Fruit fly (Drosophila melanogaster) whole organism, pupa: ENCODE measurements around the gene CG34436.
A peak's percentile ranks its signal among the peaks of the same experiment; 100 is the strongest.

Source experiments
- CG10348 ChIP-seq: fragments of 200-800 bp; sonication (Bioruptor generic); IDR thresholded peaks from 2 replicates; pipeline ENCODE4 v1.3.6; 2022; ENCODE audit warnings: missing biosample characterization, missing genetic modification characterization
- CG12605 ChIP-seq: fragments of 200-800 bp; sonication (Bioruptor generic); IDR thresholded peaks from 2 replicates; pipeline ENCODE4 v1.3.6; 2022; ENCODE audit warnings: missing biosample characterization, missing genetic modification characterization
- CG13204 ChIP-seq: fragments of 200-800 bp; sonication (Bioruptor generic); optimal IDR thresholded peaks from 2 replicates; lab custom pipeline; 2018; ENCODE audit warnings: missing biosample characterization, mild to moderate bottlenecking, missing genetic modification characterization, moderate library complexity
- CG15710 ChIP-seq: fragments of 200-800 bp; sonication (Bioruptor generic); optimal IDR thresholded peaks from 2 replicates; lab custom pipeline; 2018; ENCODE audit warnings: missing biosample characterization, mild to moderate bottlenecking, missing genetic modification characterization, moderate library complexity
- CG17806 ChIP-seq: fragments of 200-800 bp; sonication (Bioruptor generic); optimal IDR thresholded peaks from 2 replicates; lab custom pipeline; 2018; ENCODE audit warnings: missing biosample characterization, mild to moderate bottlenecking, missing genetic modification characterization, moderate library complexity
- CG34367 ChIP-seq: fragments of 200-800 bp; sonication (Bioruptor generic); optimal IDR thresholded peaks from 2 replicates; lab custom pipeline; 2018; ENCODE audit warnings: missing biosample characterization, mild to moderate bottlenecking, missing genetic modification characterization
- CG8159 ChIP-seq: fragments of 200-800 bp; sonication (Bioruptor generic); optimal IDR thresholded peaks from 3 replicates; lab custom pipeline; 2018; ENCODE audit warnings: missing biosample characterization, mild to moderate bottlenecking, missing genetic modification characterization, moderate library complexity
- gl ChIP-seq: fragments of 200-800 bp; sonication (Bioruptor generic); optimal IDR thresholded peaks from 2 replicates; lab custom pipeline; 2018; ENCODE audit warnings: missing biosample characterization, mild to moderate bottlenecking, missing genetic modification characterization
- rn ChIP-seq: fragments of 200-800 bp; sonication (Bioruptor generic); IDR thresholded peaks from 2 replicates; pipeline ENCODE4 v1.3.6; 2022; ENCODE audit warnings: missing biosample characterization, missing genetic modification characterization

- no peak for TF ChIP-seq rn (GFP tag; lab: Robert Waterston, UW)
- no peak for TF ChIP-seq CG12605 (GFP tag; lab: Robert Waterston, UW)
- peak; percentile 7 for TF ChIP-seq CG8159 (tag; lab: Kevin White, UChicago)
- no peak for TF ChIP-seq CG15710 (tag; lab: Kevin White, UChicago)
- no peak for TF ChIP-seq CG10348
- peak; percentile 0 for TF ChIP-seq CG17806
- no peak for TF ChIP-seq gl (tag; lab: Kevin White, UChicago)
- TF ChIP-seq CG34367 (tag; lab: Kevin White, UChicago), result no peak
- TF ChIP-seq CG13204 (GFP tag; lab: Kevin White, UChicago), result no peak
Measured at dm6 chr3R:28307926-28308746, 25.8 kb downstream of the CG34436 start.
